Fruit fly (Drosophila melanogaster): Measurements from ENCODE around the gene TrxT.

dm6 chrX:5285835-5286234 lies 25.9 kb downstream of the TrxT start:
- no peak for TF ChIP-seq psq (optimal IDR thresholded peaks at IDR 0.05)
- no peak for TF ChIP-seq insv (optimal IDR thresholded peaks at IDR 0.05)
